Worm (Caenorhabditis elegans) whole organism, L4 larva: Measurements from ENCODE around the gene F21C10.3.

Source experiments
- D1046.2 ChIP-seq: fragments of 200-800 bp; sonication (Bioruptor generic); IDR thresholded peaks from 2 replicates; pipeline ENCODE4 v1.3.6; 2022; ENCODE audit warnings: missing genetic modification characterization, missing compliant biosample characterization
- F26F4.8 ChIP-seq: fragments of 200-800 bp; sonication (Bioruptor generic); conservative IDR thresholded peaks from 2 replicates; pipeline ENCODE4 v1.3.6; 2022; ENCODE audit warnings: missing genetic modification characterization, missing compliant biosample characterization
- F37D6.2 ChIP-seq: sonication (generic microtip); optimal IDR thresholded peaks from 2 replicates; lab custom pipeline; 2016; ENCODE audit warnings: mild to moderate bottlenecking, missing genetic modification characterization, missing compliant biosample characterization
- F49E8.2 ChIP-seq: sonication (generic microtip); optimal IDR thresholded peaks from 2 replicates; lab custom pipeline; 2016; ENCODE audit warnings: missing compliant biosample characterization, mild to moderate bottlenecking, missing genetic modification characterization, borderline replicate concordance
- Y48G9A.11 ChIP-seq: fragments of 200-800 bp; sonication (Bioruptor generic); IDR thresholded peaks from 2 replicates; pipeline ENCODE4 v1.3.6; 2022; ENCODE audit warnings: missing genetic modification reagents, missing genetic modification characterization, missing compliant biosample characterization
- Y5F2A.4 ChIP-seq: fragments of 200-800 bp; sonication (Bioruptor generic); optimal IDR thresholded peaks from 2 replicates; lab custom pipeline; 2018; ENCODE audit warnings: mild to moderate bottlenecking, missing genetic modification characterization, missing compliant biosample characterization
- Y75B8A.6 ChIP-seq: fragments of 200-800 bp; sonication (Bioruptor generic); IDR thresholded peaks from 2 replicates; pipeline ENCODE4 v1.3.6; 2022; ENCODE audit warnings: missing genetic modification reagents, missing genetic modification characterization, missing compliant biosample characterization
- ZK337.2 ChIP-seq: fragments of 200-800 bp; sonication (Bioruptor generic); IDR thresholded peaks from 2 replicates; pipeline ENCODE4 v1.3.6; 2022; ENCODE audit warnings: missing genetic modification reagents, missing genetic modification characterization, missing compliant biosample characterization
- aha-1 ChIP-seq: fragments of 150-350 bp; peaks from one replicate; lab custom pipeline; 2014; ENCODE audit warnings: missing biosample characterization, missing genetic modification characterization
- aly-2 ChIP-seq: sonication (generic microtip); optimal IDR thresholded peaks from 2 replicates; lab custom pipeline; 2018; ENCODE audit warnings: missing biosample characterization, missing genetic modification characterization
- ama-1 ChIP-seq: fragments of 150-350 bp; optimal IDR thresholded peaks from 2 replicates; lab custom pipeline; 2014; ENCODE audit warnings: inconsistent platforms, mixed read lengths
- arid-1 ChIP-seq: fragments of 200-800 bp; sonication (Bioruptor generic); conservative IDR thresholded peaks from 2 replicates; pipeline ENCODE4 v1.3.6; 2022; ENCODE audit warnings: missing genetic modification reagents, missing genetic modification characterization, missing compliant biosample characterization
- ceh-28 ChIP-seq: fragments of 150-350 bp; optimal IDR thresholded peaks from 2 replicates; lab custom pipeline; 2014; ENCODE audit warnings: missing biosample characterization, missing genetic modification reagents, missing genetic modification characterization
- ctbp-1 ChIP-seq: fragments of 200-800 bp; sonication (Bioruptor generic); IDR thresholded peaks from 2 replicates; pipeline ENCODE4 v1.3.6; 2022; ENCODE audit warnings: missing genetic modification reagents, missing genetic modification characterization, missing compliant biosample characterization
- daf-16 ChIP-seq, 3 experiments: sonication (generic microtip); optimal IDR thresholded peaks; 2 replicates each; lab custom pipeline; 2016 to 2017; ENCODE audit warnings: missing genetic modification characterization in 3 of 3, missing genetic modification reagents in 3 of 3, mild to moderate bottlenecking in 2 of 3, missing compliant biosample characterization in 2 of 3, missing biosample characterization in 1 of 3, moderate library complexity in 1 of 3
- dmd-6 ChIP-seq: fragments of 200-800 bp; sonication (Bioruptor generic); IDR thresholded peaks from 2 replicates; pipeline ENCODE4 v1.3.6; 2022; ENCODE audit warnings: missing genetic modification reagents, missing genetic modification characterization, missing compliant biosample characterization
- dmd-9 ChIP-seq: fragments of 200-800 bp; sonication (Bioruptor generic); IDR thresholded peaks from 2 replicates; pipeline ENCODE4 v1.3.6; 2022; ENCODE audit warnings: missing genetic modification reagents, missing genetic modification characterization, missing compliant biosample characterization
- dpl-1 ChIP-seq: fragments of 150-350 bp; optimal IDR thresholded peaks from 2 replicates; lab custom pipeline; 2014; ENCODE audit warnings: missing biosample characterization, missing genetic modification reagents, missing genetic modification characterization
- fkh-10 ChIP-seq: fragments of 150-350 bp; optimal IDR thresholded peaks from 2 replicates; lab custom pipeline; 2014; ENCODE audit warnings: missing biosample characterization, missing genetic modification reagents, missing genetic modification characterization
- gei-8 ChIP-seq: fragments of 200-800 bp; sonication (Bioruptor generic); optimal IDR thresholded peaks from 2 replicates; lab custom pipeline; 2018; ENCODE audit warnings: mild to moderate bottlenecking, missing genetic modification characterization, missing compliant biosample characterization
- hif-1 ChIP-seq, 2 experiments: sonication (generic microtip); optimal IDR thresholded peaks; 2 replicates each; lab custom pipeline; 2016 to 2017; ENCODE audit warnings: missing compliant biosample characterization in 2 of 2, missing genetic modification characterization in 2 of 2, missing genetic modification reagents in 2 of 2, missing genotype in 2 of 2, mild to moderate bottlenecking in 1 of 2
- hlh-11 ChIP-seq: fragments of 200-800 bp; sonication (Bioruptor generic); optimal IDR thresholded peaks from 2 replicates; lab custom pipeline; 2018; ENCODE audit warnings: mild to moderate bottlenecking, missing genetic modification characterization, missing compliant biosample characterization
- hlh-30 ChIP-seq: sonication (generic microtip); optimal IDR thresholded peaks from 2 replicates; lab custom pipeline; 2017; ENCODE audit warnings: antibody characterized with exemption, mild to moderate bottlenecking, missing genetic modification characterization, missing compliant biosample characterization; ENCODE audit not compliant: insufficient read depth
- hmg-1.1 ChIP-seq: fragments of 200-800 bp; sonication (Bioruptor generic); IDR thresholded peaks from 2 replicates; pipeline ENCODE4 v1.3.6; 2022; ENCODE audit warnings: missing genetic modification reagents, missing genetic modification characterization, missing compliant biosample characterization
- jun-1 ChIP-seq: fragments of 150-350 bp; optimal IDR thresholded peaks from 2 replicates; lab custom pipeline; 2014; ENCODE audit warnings: missing biosample characterization, missing genetic modification reagents, missing genetic modification characterization
- lim-7 ChIP-seq: fragments of 200-800 bp; sonication (Bioruptor generic); IDR thresholded peaks from 2 replicates; pipeline ENCODE4 v1.3.6; 2022; ENCODE audit warnings: missing genetic modification characterization, missing compliant biosample characterization
- lin-1 ChIP-seq: fragments of 200-800 bp; sonication (Bioruptor generic); IDR thresholded peaks from 2 replicates; pipeline ENCODE4 v1.3.6; 2022; ENCODE audit warnings: missing genetic modification reagents, missing genetic modification characterization, missing compliant biosample characterization
- lin-13 ChIP-seq: fragments of 150-350 bp; optimal IDR thresholded peaks from 2 replicates; lab custom pipeline; 2014; ENCODE audit warnings: missing biosample characterization, missing genetic modification reagents, missing genetic modification characterization
- lin-15B ChIP-seq: fragments of 150-350 bp; sonication (generic microtip); optimal IDR thresholded peaks from 3 replicates; lab custom pipeline; 2014; ENCODE audit warnings: missing biosample characterization, missing genetic modification characterization
- lin-29 ChIP-seq: fragments of 200-800 bp; sonication (Bioruptor generic); IDR thresholded peaks from 2 replicates; pipeline ENCODE4 v1.3.6; 2022; ENCODE audit warnings: missing genetic modification reagents, missing genetic modification characterization, missing compliant biosample characterization
- lsy-2 ChIP-seq, 2 experiments: fragments of 150-350 bp in 1 of 2; sonication (generic microtip) in 1 of 2; optimal IDR thresholded peaks; 2 replicates each; lab custom pipeline; 2014 to 2017; ENCODE audit warnings: missing biosample characterization in 2 of 2, missing genetic modification characterization in 2 of 2
- madf-5 ChIP-seq, 2 experiments: fragments of 200-800 bp; sonication (Bioruptor generic); IDR thresholded peaks; 2 replicates each; pipeline ENCODE4 v1.3.6; 2022; ENCODE audit warnings: missing compliant biosample characterization in 2 of 2, missing genetic modification characterization in 2 of 2
- madf-9 ChIP-seq: fragments of 200-800 bp; sonication (Bioruptor generic); conservative IDR thresholded peaks from 2 replicates; pipeline ENCODE4 v1.3.6; 2022; ENCODE audit warnings: missing genetic modification reagents, missing genetic modification characterization, missing compliant biosample characterization
- mxl-3 ChIP-seq: fragments of 200-800 bp; sonication (Bioruptor generic); optimal IDR thresholded peaks from 2 replicates; lab custom pipeline; 2018; ENCODE audit warnings: mild to moderate bottlenecking, missing genetic modification characterization, missing compliant biosample characterization
- nhr-10 ChIP-seq: fragments of 150-350 bp; optimal IDR thresholded peaks from 2 replicates; lab custom pipeline; 2014; ENCODE audit warnings: missing biosample characterization, missing genetic modification characterization
- nhr-102 ChIP-seq: sonication (generic microtip); optimal IDR thresholded peaks from 2 replicates; lab custom pipeline; 2016; ENCODE audit warnings: mild to moderate bottlenecking, missing genetic modification characterization, moderate library complexity, missing compliant biosample characterization
- nhr-111 ChIP-seq: fragments of 200-800 bp; sonication (Bioruptor generic); optimal IDR thresholded peaks from 2 replicates; lab custom pipeline; 2018; ENCODE audit warnings: mild to moderate bottlenecking, missing genetic modification characterization, missing compliant biosample characterization
- nhr-237 ChIP-seq: sonication (generic microtip); optimal IDR thresholded peaks from 2 replicates; lab custom pipeline; 2017; ENCODE audit warnings: missing biosample characterization, missing genetic modification characterization
- nhr-41 ChIP-seq: fragments of 200-800 bp; sonication (Bioruptor generic); IDR thresholded peaks from 2 replicates; pipeline ENCODE4 v1.3.6; 2022; ENCODE audit warnings: missing genetic modification reagents, missing genetic modification characterization, missing compliant biosample characterization
- nhr-42 ChIP-seq: fragments of 200-800 bp; sonication (Bioruptor generic); IDR thresholded peaks from 2 replicates; pipeline ENCODE4 v1.3.6; 2022; ENCODE audit warnings: missing genetic modification characterization, missing compliant biosample characterization
- pha-4 ChIP-seq, 2 experiments: fragments of 150-350 bp in 1 of 2; fragments of 200-800 bp in 1 of 2; sonication (Bioruptor generic) in 1 of 2; IDR thresholded peaks in 1 of 2; optimal IDR thresholded peaks in 1 of 2; 2 replicates each; pipeline versions ENCODE4 v1.3.6 to Lab custom; 2014 to 2022; ENCODE audit warnings: missing genetic modification characterization in 2 of 2, missing genetic modification reagents in 2 of 2, missing biosample characterization in 1 of 2, missing compliant biosample characterization in 1 of 2
- rbr-2 ChIP-seq: sonication (generic microtip); optimal IDR thresholded peaks from 2 replicates; lab custom pipeline; 2016; ENCODE audit warnings: missing genotype, missing genetic modification characterization, missing compliant biosample characterization
- saeg-2 ChIP-seq: fragments of 200-800 bp; sonication (Bioruptor generic); IDR thresholded peaks from 2 replicates; pipeline ENCODE4 v1.3.6; 2022; ENCODE audit warnings: missing genetic modification reagents, missing genetic modification characterization, missing compliant biosample characterization
- tra-1 ChIP-seq: fragments of 200-800 bp; sonication (Bioruptor generic); IDR thresholded peaks from 2 replicates; pipeline ENCODE4 v1.3.6; 2022; ENCODE audit warnings: missing genetic modification reagents, missing genetic modification characterization, missing compliant biosample characterization
- unc-130 ChIP-seq: sonication (generic microtip); optimal IDR thresholded peaks from 2 replicates; lab custom pipeline; 2016; ENCODE audit warnings: missing genetic modification reagents, missing genetic modification characterization, missing compliant biosample characterization
- zag-1 ChIP-seq: fragments of 150-350 bp; optimal IDR thresholded peaks from 2 replicates; lab custom pipeline; 2014; ENCODE audit warnings: missing biosample characterization, missing genetic modification characterization
- zfp-3 ChIP-seq: fragments of 200-800 bp; sonication (Bioruptor generic); conservative IDR thresholded peaks from 2 replicates; pipeline ENCODE4 v1.3.6; 2022; ENCODE audit warnings: missing genetic modification reagents, missing genetic modification characterization, missing compliant biosample characterization
- ztf-11 ChIP-seq: fragments of 150-350 bp; optimal IDR thresholded peaks from 2 replicates; lab custom pipeline; 2014; ENCODE audit warnings: missing biosample characterization, missing genetic modification characterization

The F21C10.3 gene

ce11 chrV:9095613-9096317 lies 32.1 kb upstream of the F21C10.3 start, which contains the start of gene F21C10.10 (continued):
- TF ChIP-seq pha-4 (GFP tag; IDR thresholded peaks at IDR 0.05; lab: Robert Waterston, UW) (peak; percentile 76), pha-4 (tag; optimal IDR thresholded peaks at IDR 0.05; lab: Kevin White, UChicago) (peak; percentile 60), gei-8 (peak; percentile 98), mxl-3 (GFP tag; lab: Kevin White, UChicago) (peak; percentile 93), lin-13 (GFP tag; lab: Kevin White, UChicago) (peak; percentile 50), saeg-2 (GFP tag; lab: Robert Waterston, UW) (peak; percentile 94), hlh-11 (tag; lab: Kevin White, UChicago) (peak; percentile 99), jun-1 (tag; lab: Kevin White, UChicago) (peak; percentile 59), D1046.2 (GFP tag; lab: Robert Waterston, UW) (no peak), hlh-30 (peak; percentile 99), zag-1 (tag; lab: Kevin White, UChicago) (no peak), nhr-10 (tag; lab: Kevin White, UChicago) (peak; percentile 85), lin-29 (0 out of 2 replicates have a peak, but pooled peaks have one; percentile 55), ama-1 (lab: Kevin White, UChicago) (no peak), lin-15B (tag; lab: Kevin White, UChicago) (no peak), dpl-1 (peak; percentile 56), lin-1 (GFP tag; lab: Robert Waterston, UW) (peak; percentile 62; the same call in 1 of the 2 replicates), F37D6.2 (no peak), nhr-102 (tag; lab: Kevin White, UChicago) (peak; percentile 93), aly-2 (no peak), Y75B8A.6 (GFP tag; lab: Robert Waterston, UW) (no peak), daf-16 (GFP tag; optimal IDR thresholded peaks at IDR 0.05; lab: Kevin White, UChicago) (peak; percentile 61 to 92), daf-16 (tag; optimal IDR thresholded peaks at IDR 0.05; lab: Kevin White, UChicago) (peak; percentile 91), dmd-9 (GFP tag; lab: Robert Waterston, UW) (no peak), nhr-237 (no peak), ztf-11 (tag; lab: Kevin White, UChicago) (no peak), madf-5 (GFP tag; IDR thresholded peaks at IDR 0.05; lab: Robert Waterston, UW) (0 out of 4 replicates have a peak, but pooled peaks of 1 of the 2 experiments have one; percentile 64), lsy-2 (tag; optimal IDR thresholded peaks at IDR 0.05; lab: Kevin White, UChicago) (peak; percentile 55 to 81), ceh-28 (no peak), lim-7 (GFP tag; lab: Robert Waterston, UW) (no peak), dmd-6 (peak; percentile 99), arid-1 (0 out of 2 replicates have a peak, but pooled peaks have one; percentile 8), rbr-2 (peak; percentile 66), Y5F2A.4 (GFP tag; lab: Kevin White, UChicago) (no peak), tra-1 (GFP tag; lab: Robert Waterston, UW) (peak; percentile 94), ctbp-1 (GFP tag; lab: Robert Waterston, UW) (peak; percentile 59; the same call in 1 of the 2 replicates), Y48G9A.11 (GFP tag; lab: Robert Waterston, UW) (no peak), madf-9 (GFP tag; lab: Robert Waterston, UW) (peak; percentile 46; the same call in 1 of the 2 replicates), nhr-111 (GFP tag; lab: Kevin White, UChicago) (no peak), fkh-10 (no peak), ZK337.2 (GFP tag; lab: Robert Waterston, UW) (no peak), zfp-3 (GFP tag; lab: Robert Waterston, UW) (peak; percentile 40; the same call in 1 of the 2 replicates), F49E8.2 (tag; lab: Kevin White, UChicago) (no peak), hif-1 (tag; optimal IDR thresholded peaks at IDR 0.05; lab: Kevin White, UChicago) (peak; percentile 41 to 73), F26F4.8 (GFP tag; lab: Robert Waterston, UW) (no peak), nhr-41 (no peak), aha-1 (tag; lab: Kevin White, UChicago) (peak; percentile 99), unc-130 (no peak), nhr-42 (GFP tag; lab: Robert Waterston, UW) (no peak; the same call in 1 of the 2 replicates), hmg-1.1 (GFP tag; lab: Robert Waterston, UW) (peak; percentile 63)
